Fruit fly (Drosophila melanogaster): ENCODE data around the gene CRMP.

DNA sequence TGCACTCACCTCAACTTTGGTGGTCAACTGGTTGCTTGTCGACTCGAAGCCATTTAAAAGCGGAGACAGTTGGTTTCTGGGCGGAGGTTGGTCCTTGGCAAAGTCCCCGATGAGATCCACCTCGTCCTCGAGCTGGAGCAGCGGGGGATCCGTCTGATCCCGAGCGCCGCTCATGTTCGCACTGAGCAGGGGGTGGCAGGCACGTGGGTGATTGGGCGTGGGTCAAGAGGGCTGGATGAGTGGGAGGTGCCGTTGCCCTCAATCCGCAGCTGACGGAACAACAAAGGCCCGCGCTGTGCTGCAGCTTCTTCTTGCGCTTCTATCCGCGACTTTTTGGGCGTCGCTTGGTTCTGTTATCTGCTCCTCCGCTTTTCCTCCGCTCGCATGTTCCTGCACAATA, 8.0 kb upstream of the CRMP start:
- no peak for TF ChIP-seq Eip75B (GFP tag; optimal IDR thresholded peaks at IDR 0.05)
- TF ChIP-seq CG3032 (tag; optimal IDR thresholded peaks at IDR 0.05): no peak
- no peak for TF ChIP-seq CG32006 (GFP tag; optimal IDR thresholded peaks at IDR 0.05)
- no peak for TF ChIP-seq Sox102F (GFP tag; optimal IDR thresholded peaks at IDR 0.05)
